Fruit fly (Drosophila melanogaster): ENCODE data around the gene CG4686.
A peak's percentile ranks its signal among the peaks of the same experiment; 100 is the strongest.

Gene CG4686

dm6 chr3R:19880431-19880939 is 16.2 kb downstream of the CG4686 start (continued):
- TF ChIP-seq nerfin-2 (GFP tag; IDR thresholded peaks at IDR 0.05; ENCODE audit: partially characterized antibody) (no peak), phol (tag; optimal IDR thresholded peaks at IDR 0.05) (peak; percentile 56), CG6272 (GFP tag; IDR thresholded peaks at IDR 0.05) (no peak), CG14441 (GFP tag; IDR thresholded peaks at IDR 0.05) (peak; percentile 31; the same call in 1 of the 2 replicates), ase (GFP tag; IDR thresholded peaks at IDR 0.05) (no peak), Tbp (GFP tag; optimal IDR thresholded peaks at IDR 0.05) (no peak), odd (GFP tag; optimal IDR thresholded peaks at IDR 0.05) (peak; percentile 54), CG8924 (tag; optimal IDR thresholded peaks at IDR 0.05) (peak; percentile 64), CG12659 (GFP tag; optimal IDR thresholded peaks at IDR 0.05) (peak; percentile 57), cato (GFP tag; optimal IDR thresholded peaks at IDR 0.05; ENCODE audit: borderline replicate concordance) (no peak), Med (GFP tag) (peak; percentile 88), E2f1 (GFP tag; IDR thresholded peaks at IDR 0.05) (0 out of 2 replicates have a peak, but pooled peaks have one; percentile 33), CG15011 (GFP tag; optimal IDR thresholded peaks at IDR 0.05) (peak; percentile 20), insv (GFP tag; optimal IDR thresholded peaks at IDR 0.05) (no peak), CG31388 (GFP tag; optimal IDR thresholded peaks at IDR 0.05) (no peak), CG15601 (tag; optimal IDR thresholded peaks at IDR 0.05) (peak; percentile 56), CG15479 (GFP tag; optimal IDR thresholded peaks at IDR 0.05) (no peak), MBD-R2 (GFP tag; IDR thresholded peaks at IDR 0.05) (no peak; the same call in 1 of the 2 replicates), bsh (GFP tag; optimal IDR thresholded peaks at IDR 0.05) (peak in 1 of 2 experiments; percentile 59), CG3995 (GFP tag; optimal IDR thresholded peaks at IDR 0.05) (no peak), CG34376 (GFP tag; optimal IDR thresholded peaks at IDR 0.05) (peak; percentile 77), CG1792 (GFP tag; optimal IDR thresholded peaks at IDR 0.05) (no peak), stwl (tag; optimal IDR thresholded peaks at IDR 0.05) (no peak), chm (GFP tag; IDR thresholded peaks at IDR 0.05) (no peak; the same call in 1 of the 2 replicates), CG34422 (GFP tag; IDR thresholded peaks at IDR 0.05) (peak; percentile 30; the same call in 1 of the 3 replicates), so (GFP tag; IDR thresholded peaks at IDR 0.05) (0 out of 3 replicates have a peak, but pooled peaks have one; percentile 37), CG7556 (GFP tag; optimal IDR thresholded peaks at IDR 0.05) (peak; percentile 49), gro (GFP tag; optimal IDR thresholded peaks at IDR 0.05) (peak; percentile 22), bowl (GFP tag; IDR thresholded peaks at IDR 0.05) (no peak), CG2199 (GFP tag; IDR thresholded peaks at IDR 0.05) (0 out of 3 replicates have a peak, but pooled peaks have one; percentile 52), Meics (GFP tag; optimal IDR thresholded peaks at IDR 0.05) (peak; percentile 67), CG16779 (GFP tag; IDR thresholded peaks at IDR 0.05) (no peak), yki (optimal IDR thresholded peaks at IDR 0.05) (no peak), CHES-1-like (GFP tag; optimal IDR thresholded peaks at IDR 0.05) (peak; percentile 61), CG3847 (GFP tag; IDR thresholded peaks at IDR 0.05) (peak; percentile 55), Hr78 (GFP tag; optimal IDR thresholded peaks at IDR 0.05) (peak in 1 of 2 experiments; percentile 26), Neu2 (GFP tag; optimal IDR thresholded peaks at IDR 0.05; ENCODE audit: borderline replicate concordance) (no peak), hth (optimal IDR thresholded peaks at IDR 0.05) (no peak), MESR4 (GFP tag; optimal IDR thresholded peaks at IDR 0.05) (no peak), gsb (GFP tag; IDR thresholded peaks at IDR 0.05) (no peak), dm (GFP tag; optimal IDR thresholded peaks at IDR 0.05) (peak; percentile 12), gfzf (GFP tag; optimal IDR thresholded peaks at IDR 0.05) (no peak), CG2875 (GFP tag; optimal IDR thresholded peaks at IDR 0.05) (peak; percentile 7), tin (GFP tag; optimal IDR thresholded peaks at IDR 0.05) (peak; percentile 21), Dll (GFP tag; IDR thresholded peaks at IDR 0.05; ENCODE audit: partially characterized antibody) (no peak), CTCF (GFP tag; optimal IDR thresholded peaks at IDR 0.05) (no peak), ara (GFP tag; IDR thresholded peaks at IDR 0.05) (0 out of 2 replicates have a peak, but pooled peaks have one; percentile 18), ato (GFP tag; IDR thresholded peaks at IDR 0.05; ENCODE audit: partially characterized antibody) (no peak; the same call in 1 of the 2 replicates), mam (GFP tag; optimal IDR thresholded peaks at IDR 0.05) (peak; percentile 48), Dbx (GFP tag; IDR thresholded peaks at IDR 0.05) (peak; percentile 48; the same call in 1 of the 3 replicates), dmrt11E (tag; optimal IDR thresholded peaks at IDR 0.05) (no peak)

Measured in whole organism, embryonic.